Worm (Caenorhabditis elegans): ENCODE results near the gene srh-44.
"Not testable (repeated sequence)": the region's sequence is repeated elsewhere in the genome, so short reads cannot be mapped to it uniquely, and the experiment has no call there.

DNA sequence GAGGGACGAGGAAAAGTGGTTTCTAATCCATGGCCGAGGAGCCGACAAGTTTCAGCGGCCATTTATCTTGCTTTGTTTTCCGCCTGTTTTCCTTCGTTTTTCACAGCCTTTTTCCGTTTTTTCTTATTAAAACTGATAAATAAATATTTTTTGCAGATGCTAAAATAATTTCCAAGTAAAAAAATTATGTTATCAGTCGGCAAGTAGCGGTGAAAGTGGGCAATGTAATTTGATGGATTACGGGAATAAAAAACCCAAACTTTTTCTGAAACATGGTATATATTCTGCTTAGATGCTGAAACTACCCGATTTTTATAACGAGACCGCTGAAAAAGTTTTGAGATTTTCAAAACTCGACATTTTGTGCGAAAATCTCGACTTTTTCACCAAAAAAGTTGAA, 37.1 kb downstream of the srh-44 start, which contains the start of gene dhgd-1:
- not testable (repeated sequence) for TF ChIP-seq flt-1 (GFP tag; IDR thresholded peaks at IDR 0.05); B0310.2 (tag; optimal IDR thresholded peaks at IDR 0.05); ceh-13 (GFP tag; optimal IDR thresholded peaks at IDR 0.05); hmg-4 (GFP tag; optimal IDR thresholded peaks at IDR 0.05); ama-1 (optimal IDR thresholded peaks at IDR 0.05); sea-1 (GFP tag; conservative IDR thresholded peaks at IDR 0.05); ceh-36 (tag; optimal IDR thresholded peaks at IDR 0.05); tbx-11 (GFP tag; IDR thresholded peaks at IDR 0.05); hnd-1 (tag; optimal IDR thresholded peaks at IDR 0.05)

All from whole organism, early embryonic.